Worm (Caenorhabditis elegans) whole organism, L1 larva: ENCODE measurements around the gene arrd-24.

Experiments
- nhr-11 ChIP-seq: fragments of 150-350 bp; optimal IDR thresholded peaks from 2 replicates; lab custom pipeline; 2014; ENCODE audit warnings: missing biosample characterization, missing genetic modification characterization
- nhr-237 ChIP-seq: fragments of 150-350 bp; optimal IDR thresholded peaks from 2 replicates; lab custom pipeline; 2014; ENCODE audit warnings: missing biosample characterization, missing genetic modification characterization
- nhr-77 ChIP-seq: fragments of 150-350 bp; optimal IDR thresholded peaks from 2 replicates; lab custom pipeline; 2014; ENCODE audit warnings: missing biosample characterization, missing genetic modification characterization

DNA sequence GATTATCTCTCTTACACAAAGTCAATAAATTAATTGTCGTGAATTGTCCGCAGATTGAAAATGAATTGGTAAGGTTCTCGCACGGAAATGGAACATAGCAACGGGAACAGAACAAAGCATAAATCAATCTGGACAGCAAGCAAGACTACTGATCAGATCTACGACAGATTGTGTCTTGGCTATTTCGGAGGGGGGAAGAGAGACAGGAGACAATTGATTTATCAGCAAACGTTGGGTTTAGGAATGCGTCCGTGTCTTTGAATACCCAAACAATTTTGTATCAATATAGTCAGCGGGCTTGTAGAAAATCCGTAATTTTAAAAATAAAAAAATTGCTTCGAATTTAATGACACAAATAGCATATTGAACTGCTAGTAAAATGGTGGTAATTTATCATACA lies 39.0 kb downstream of the arrd-24 start:
- TF ChIP-seq nhr-11 (tag; lab: Kevin White, UChicago) (no peak), nhr-237 (no peak), nhr-77 (tag; lab: Kevin White, UChicago) (no peak)
